Worm (Caenorhabditis elegans): ENCODE data around the gene grl-14.

- TF ChIP-seq zag-1 (tag; optimal IDR thresholded peaks at IDR 0.05) (no peak), nhr-11 (tag; optimal IDR thresholded peaks at IDR 0.05) (no peak), egl-5 (tag; optimal IDR thresholded peaks at IDR 0.05) (no peak), elt-3 (tag; optimal IDR thresholded peaks at IDR 0.05) (no peak), nhr-12 (tag; optimal IDR thresholded peaks at IDR 0.05) (no peak), R02D3.7 (tag; optimal IDR thresholded peaks at IDR 0.05) (no peak)
These were observed 26.6 kb downstream of the grl-14 start, which contains the start of gene ndua-1 for ce11 chrV:20851847-20852386.
